Fruit fly (Drosophila melanogaster) Kc167 (cell line): ENCODE results near the gene PIG-Wa.

ENCODE experiments used
- Myc ChIP-seq: fragments of >200 bp; optimal IDR thresholded peaks from 2 replicates; lab custom pipeline; 2017; ENCODE audit warnings: missing external identifiers
- Sin3A ChIP-seq: fragments of >200 bp; optimal IDR thresholded peaks from 2 replicates; lab custom pipeline; 2018; ENCODE audit warnings: missing external identifiers
- h ChIP-seq: fragments of >200 bp; optimal IDR thresholded peaks from 3 replicates; lab custom pipeline; 2018; ENCODE audit warnings: missing external identifiers
- insv ChIP-seq: fragments of >200 bp; optimal IDR thresholded peaks from 3 replicates; lab custom pipeline; 2018; ENCODE audit warnings: missing external identifiers
- psq ChIP-seq: fragments of >200 bp; optimal IDR thresholded peaks from 2 replicates; lab custom pipeline; 2017; ENCODE audit warnings: missing external identifiers
- ttk ChIP-seq: sonication (Bioruptor generic); optimal IDR thresholded peaks from 2 replicates; lab custom pipeline; 2017; ENCODE audit warnings: missing external identifiers

- TF ChIP-seq h (lab: Kevin White, UChicago) (no peak), Sin3A (lab: Kevin White, UChicago) (no peak), ttk (no peak), psq (lab: Kevin White, UChicago) (no peak), Myc (lab: Kevin White, UChicago) (no peak), insv (no peak)
These were observed 7.2 kb upstream of the PIG-Wa start, which contains the start of gene Atxn7 for dm6 chr2L:2375655-2376417.
